Worm (Caenorhabditis elegans): Measurements from ENCODE around the gene sorb-1.

Gene sorb-1

ce11 chrIV:13783237-13784012 lies 33.3 kb downstream of the sorb-1 start, which contains the start of gene iscu-1 (continued):
- no peak for TF ChIP-seq egl-18 (GFP tag; IDR thresholded peaks at IDR 0.05)
- peak; percentile 21; the same call in 1 of the 2 replicates for TF ChIP-seq ceh-91 (GFP tag; IDR thresholded peaks at IDR 0.05)
- peak; percentile 93 for TF ChIP-seq F33H1.4 (GFP tag; IDR thresholded peaks at IDR 0.05)
- peak; percentile 47 for TF ChIP-seq attf-5 (GFP tag; optimal IDR thresholded peaks at IDR 0.05)
- peak; percentile 48; the same call in 1 of the 2 replicates for TF ChIP-seq rcor-1 (GFP tag; IDR thresholded peaks at IDR 0.05)
- peak; percentile 58 for TF ChIP-seq snpc-3.4 (tag; optimal IDR thresholded peaks at IDR 0.05)
- TF ChIP-seq xnd-1 (tag; optimal IDR thresholded peaks at IDR 0.05) = peak; percentile 81
- TF ChIP-seq snpc-4 (GFP tag; optimal IDR thresholded peaks at IDR 0.05) = peak; percentile 76
- TF ChIP-seq snpc-4 (tag; optimal IDR thresholded peaks at IDR 0.05) = peak in 3 of 4 experiments; percentile 86 to 91 (median 89)

ce11 chrIV:13784774-13785173 lies 34.6 kb downstream of the sorb-1 start:
- 0 out of 2 replicates have a peak, but pooled peaks have one; percentile 17 for TF ChIP-seq rcor-1 (GFP tag; IDR thresholded peaks at IDR 0.05)
- TF ChIP-seq K11D2.4 (GFP tag; IDR thresholded peaks at IDR 0.05) = no peak
- TF ChIP-seq F22D6.2 (tag; optimal IDR thresholded peaks at IDR 0.05) = no peak
- peak; percentile 22; the same call in 1 of the 2 replicates for TF ChIP-seq ekl-4 (GFP tag; IDR thresholded peaks at IDR 0.05)
- TF ChIP-seq snpc-4 (GFP tag; optimal IDR thresholded peaks at IDR 0.05) = no peak
- TF ChIP-seq snpc-4 (tag; optimal IDR thresholded peaks at IDR 0.05) = peak in 1 of 4 experiments; percentile 10

DNA sequence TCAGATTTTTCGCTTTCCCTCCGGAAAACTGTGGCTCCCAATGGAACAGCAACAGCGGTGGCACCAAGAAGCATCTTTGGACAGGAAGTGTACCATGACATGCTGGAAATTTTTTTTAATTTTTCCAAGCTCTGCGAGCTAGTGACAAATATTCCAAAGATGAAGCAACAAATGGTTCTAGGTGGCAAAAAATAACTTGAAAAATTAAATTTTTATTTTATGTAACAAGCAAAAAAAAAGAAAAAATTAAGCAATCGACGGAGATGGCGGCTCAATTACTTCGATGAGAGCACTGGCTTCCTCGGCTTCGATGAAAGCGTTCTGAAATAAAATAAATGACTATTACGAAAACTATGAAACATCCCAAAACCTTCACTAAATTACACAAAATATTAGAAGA lies 35.4 kb downstream of the sorb-1 start, which contains the start of gene lact-9:
lact-9 (minus strand) TSS at position 101 of the 400 bp plus-strand sequence.
- TF ChIP-seq nhr-80 (tag; optimal IDR thresholded peaks at IDR 0.05) (no peak), efl-1 (GFP tag; optimal IDR thresholded peaks at IDR 0.05) (no peak), die-1 (tag; optimal IDR thresholded peaks at IDR 0.05) (no peak)

DNA sequence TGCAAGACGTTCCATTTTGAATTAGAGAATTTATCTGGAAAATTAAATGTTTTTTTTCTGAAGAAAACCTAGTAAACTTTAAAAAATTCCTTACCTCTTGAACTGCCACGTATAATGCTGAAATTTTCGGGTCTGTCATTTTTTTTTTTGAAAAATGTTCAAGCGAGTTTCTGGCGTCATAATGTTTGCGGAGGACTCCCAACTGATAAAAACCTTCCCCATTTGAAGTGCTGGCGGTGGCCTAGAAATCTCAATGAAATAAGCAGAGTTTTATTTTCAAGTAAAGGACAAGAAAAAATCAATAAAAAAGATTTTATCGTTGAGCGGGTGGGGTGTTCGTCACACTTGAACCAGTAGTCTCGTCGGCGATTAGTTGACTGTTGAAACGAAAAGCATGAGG lies 36.6 kb downstream of the sorb-1 start, which contains the start of gene icap-1:
icap-1 (minus strand) TSS at position 272 of the 400 bp plus-strand sequence.
- TF ChIP-seq ztf-18 (tag; optimal IDR thresholded peaks at IDR 0.05) (peak; percentile 48), lsy-27 (tag; optimal IDR thresholded peaks at IDR 0.05; ENCODE audit: borderline replicate concordance, insufficient read depth) (no peak), dox-1 (GFP tag; IDR thresholded peaks at IDR 0.05) (0 out of 2 replicates have a peak, but pooled peaks have one; percentile 15), K11D2.4 (GFP tag; IDR thresholded peaks at IDR 0.05) (no peak), snpc-4 (GFP tag; optimal IDR thresholded peaks at IDR 0.05) (no peak), snpc-4 (tag; optimal IDR thresholded peaks at IDR 0.05) (peak in 1 of 4 experiments; percentile 60), F10E7.11 (tag; optimal IDR thresholded peaks at IDR 0.05) (no peak), sdz-38 (tag; optimal IDR thresholded peaks at IDR 0.05) (no peak), unc-62 (GFP tag; optimal IDR thresholded peaks at IDR 0.05) (no peak), egrh-3 (GFP tag; IDR thresholded peaks at IDR 0.05) (no peak), ztf-26 (tag; optimal IDR thresholded peaks at IDR 0.05) (no peak), somi-1 (GFP tag; optimal IDR thresholded peaks at IDR 0.05) (no peak), madf-3 (GFP tag; IDR thresholded peaks at IDR 0.05) (no peak), repo-1 (tag; optimal IDR thresholded peaks at IDR 0.05) (no peak), ceh-40 (GFP tag; IDR thresholded peaks at IDR 0.05) (no peak), Y95B8A.8 (GFP tag; IDR thresholded peaks at IDR 0.05) (no peak), nfya-2 (GFP tag; IDR thresholded peaks at IDR 0.05) (no peak), mes-4 (tag; optimal IDR thresholded peaks at IDR 0.05) (no peak), sea-2 (GFP tag; IDR thresholded peaks at IDR 0.05) (no peak), nhr-179 (tag; optimal IDR thresholded peaks at IDR 0.05) (no peak), let-526 (GFP tag; IDR thresholded peaks at IDR 0.05) (no peak), Y56A3A.18 (GFP tag; IDR thresholded peaks at IDR 0.05) (no peak), T07F8.4 (tag; optimal IDR thresholded peaks at IDR 0.05) (no peak), F23B12.7 (tag; optimal IDR thresholded peaks at IDR 0.05; ENCODE audit: insufficient read depth) (no peak), dpl-1 (GFP tag; optimal IDR thresholded peaks at IDR 0.05) (no peak), B0019.2 (GFP tag; conservative IDR thresholded peaks at IDR 0.05) (no peak), C17E4.6 (GFP tag; IDR thresholded peaks at IDR 0.05) (no peak), lin-26 (GFP tag; IDR thresholded peaks at IDR 0.05) (no peak), lir-1 (GFP tag; conservative IDR thresholded peaks at IDR 0.05) (no peak), nhr-80 (tag; optimal IDR thresholded peaks at IDR 0.05) (peak; percentile 66), tlf-1 (GFP tag; optimal IDR thresholded peaks at IDR 0.05) (no peak)
